Worm (Caenorhabditis elegans) whole organism, L4 larva: ENCODE data around the gene pdi-2.

Experiments
- ZK546.5 ChIP-seq, 2 experiments: sonication (generic microtip); optimal IDR thresholded peaks; 2 replicates each; lab custom pipeline; 2017; ENCODE audit warnings: missing biosample characterization in 2 of 2, missing genetic modification characterization in 2 of 2
- hif-1 ChIP-seq, 2 experiments: sonication (generic microtip); optimal IDR thresholded peaks; 2 replicates each; lab custom pipeline; 2016 to 2017; ENCODE audit warnings: missing compliant biosample characterization in 2 of 2, missing genetic modification characterization in 2 of 2, missing genetic modification reagents in 2 of 2, missing genotype in 2 of 2, mild to moderate bottlenecking in 1 of 2
- lin-1 ChIP-seq: fragments of 200-800 bp; sonication (Bioruptor generic); IDR thresholded peaks from 2 replicates; pipeline ENCODE4 v1.3.6; 2022; ENCODE audit warnings: missing genetic modification reagents, missing genetic modification characterization, missing compliant biosample characterization

DNA sequence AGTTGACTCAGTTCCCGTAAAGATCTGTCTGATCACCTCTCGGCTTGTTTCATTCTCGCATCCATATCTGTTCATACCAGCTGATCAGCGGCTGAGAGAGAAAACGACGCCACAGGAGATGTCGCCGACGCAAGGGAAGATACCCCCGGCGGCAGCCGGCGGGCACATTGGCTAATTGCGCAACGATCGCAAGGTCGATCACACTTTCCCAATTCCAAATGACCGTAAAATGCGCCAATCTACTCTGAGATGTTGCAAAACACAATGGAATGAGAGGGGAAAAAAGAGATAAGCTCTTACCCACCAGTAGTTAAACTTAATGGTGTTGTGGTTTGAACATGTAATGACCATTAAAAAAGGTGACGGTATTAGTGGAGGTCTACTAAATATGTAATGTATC, 27.0 kb downstream of the pdi-2 start:
- TF ChIP-seq lin-1 (GFP tag; lab: Robert Waterston, UW) (no peak), ZK546.5 (tag; optimal IDR thresholded peaks at IDR 0.05; lab: Kevin White, UChicago) (no peak), hif-1 (tag; optimal IDR thresholded peaks at IDR 0.05; lab: Kevin White, UChicago) (no peak)
